Worm (Caenorhabditis elegans) whole organism, L2 larva: ENCODE results near the gene srt-59.

ENCODE experiments used
- C34F6.9 ChIP-seq: fragments of 150-350 bp; optimal IDR thresholded peaks from 2 replicates; lab custom pipeline; 2014; ENCODE audit warnings: missing biosample characterization, missing genetic modification characterization
- F13H6.1 ChIP-seq: sonication (generic microtip); optimal IDR thresholded peaks from 2 replicates; lab custom pipeline; 2016; ENCODE audit warnings: missing genetic modification characterization, missing compliant biosample characterization
- Y55F3AM.14 ChIP-seq: fragments of 200-800 bp; sonication (Bioruptor generic); optimal IDR thresholded peaks from 2 replicates; lab custom pipeline; 2018; ENCODE audit warnings: mild to moderate bottlenecking, missing genetic modification characterization, missing compliant biosample characterization
- alr-1 ChIP-seq: fragments of 150-350 bp; optimal IDR thresholded peaks from 2 replicates; lab custom pipeline; 2014; ENCODE audit warnings: missing biosample characterization, missing genetic modification characterization
- blmp-1 ChIP-seq: sonication (generic microtip); optimal IDR thresholded peaks from 2 replicates; lab custom pipeline; 2017; ENCODE audit warnings: missing genetic modification characterization, mild to moderate bottlenecking, missing compliant biosample characterization, antibody characterized with exemption, moderate library complexity; ENCODE audit not compliant: insufficient read depth
- ceh-16 ChIP-seq: fragments of 150-350 bp; optimal IDR thresholded peaks from 2 replicates; lab custom pipeline; 2014; ENCODE audit warnings: missing biosample characterization, missing genetic modification characterization
- crh-2 ChIP-seq: sonication (generic microtip); optimal IDR thresholded peaks from 2 replicates; lab custom pipeline; 2017; ENCODE audit warnings: missing biosample characterization, missing genetic modification characterization
- egl-27 ChIP-seq: sonication (generic microtip); optimal IDR thresholded peaks from 3 replicates; lab custom pipeline; 2017; ENCODE audit warnings: missing biosample characterization, missing genetic modification reagents, missing genetic modification characterization
- elt-1 ChIP-seq: fragments of 150-350 bp; optimal IDR thresholded peaks from 2 replicates; lab custom pipeline; 2014; ENCODE audit warnings: missing biosample characterization, missing genetic modification characterization
- elt-3 ChIP-seq: sonication (generic microtip); optimal IDR thresholded peaks from 2 replicates; lab custom pipeline; 2017; ENCODE audit warnings: missing biosample characterization, missing genetic modification characterization
- fos-1 ChIP-seq: fragments of 150-350 bp; optimal IDR thresholded peaks from 2 replicates; lab custom pipeline; 2014; ENCODE audit warnings: missing biosample characterization, missing genetic modification characterization
- lin-11 ChIP-seq: fragments of 150-350 bp; sonication (generic microtip); optimal IDR thresholded peaks from 2 replicates; lab custom pipeline; 2014; ENCODE audit warnings: missing biosample characterization, missing genetic modification characterization, inconsistent platforms, mixed read lengths
- lin-13 ChIP-seq: fragments of 150-350 bp; optimal IDR thresholded peaks from 2 replicates; lab custom pipeline; 2014; ENCODE audit warnings: missing biosample characterization, missing genetic modification reagents, missing genetic modification characterization
- lin-39 ChIP-seq: fragments of 150-350 bp; optimal IDR thresholded peaks from 2 replicates; lab custom pipeline; 2014; ENCODE audit warnings: missing biosample characterization, missing genetic modification reagents, missing genetic modification characterization
- lsy-2 ChIP-seq, 2 experiments: fragments of 150-350 bp in 1 of 2; sonication (generic microtip) in 1 of 2; optimal IDR thresholded peaks; 2 replicates each; lab custom pipeline; 2014 to 2017; ENCODE audit warnings: missing biosample characterization in 2 of 2, missing genetic modification characterization in 2 of 2
- mbf-1 ChIP-seq: sonication (generic microtip); optimal IDR thresholded peaks from 2 replicates; lab custom pipeline; 2017; ENCODE audit warnings: missing biosample characterization, missing genetic modification characterization
- nhr-11 ChIP-seq: fragments of 150-350 bp; optimal IDR thresholded peaks from 2 replicates; lab custom pipeline; 2014; ENCODE audit warnings: missing biosample characterization, missing genetic modification characterization
- nhr-12 ChIP-seq: fragments of 150-350 bp; optimal IDR thresholded peaks from 2 replicates; lab custom pipeline; 2014; ENCODE audit warnings: missing biosample characterization, missing genetic modification characterization
- nhr-129 ChIP-seq: fragments of 150-350 bp; optimal IDR thresholded peaks from 2 replicates; lab custom pipeline; 2014; ENCODE audit warnings: missing biosample characterization, missing genetic modification characterization
- nhr-21 ChIP-seq: fragments of 150-350 bp; optimal IDR thresholded peaks from 2 replicates; lab custom pipeline; 2014; ENCODE audit warnings: missing biosample characterization, missing genetic modification characterization
- nhr-23 ChIP-seq: fragments of 150-350 bp; optimal IDR thresholded peaks from 2 replicates; lab custom pipeline; 2014; ENCODE audit warnings: missing biosample characterization, missing genetic modification reagents, missing genetic modification characterization
- nhr-25 ChIP-seq: fragments of 150-350 bp; sonication (generic microtip); optimal IDR thresholded peaks from 3 replicates; lab custom pipeline; 2014; ENCODE audit warnings: missing biosample characterization, missing genetic modification characterization
- nhr-6 ChIP-seq: fragments of 150-350 bp; optimal IDR thresholded peaks from 2 replicates; lab custom pipeline; 2014; ENCODE audit warnings: missing biosample characterization, missing genetic modification characterization
- nhr-77 ChIP-seq: fragments of 150-350 bp; optimal IDR thresholded peaks from 2 replicates; lab custom pipeline; 2014; ENCODE audit warnings: missing biosample characterization, missing genetic modification characterization
- sem-4 ChIP-seq: fragments of 150-350 bp; optimal IDR thresholded peaks from 2 replicates; lab custom pipeline; 2014; ENCODE audit warnings: missing biosample characterization, missing genetic modification reagents, missing genetic modification characterization
- skn-1 ChIP-seq: sonication (generic microtip); optimal IDR thresholded peaks from 2 replicates; lab custom pipeline; 2017; ENCODE audit warnings: missing biosample characterization, missing genetic modification characterization
- sma-3 ChIP-seq: sonication (generic microtip); optimal IDR thresholded peaks from 2 replicates; lab custom pipeline; 2016; ENCODE audit warnings: missing genetic modification reagents, missing genetic modification characterization, missing compliant biosample characterization
- snpc-4 ChIP-seq: fragments of 150-350 bp; optimal IDR thresholded peaks from 2 replicates; lab custom pipeline; 2014; ENCODE audit warnings: missing biosample characterization, missing genetic modification characterization
- unc-39 ChIP-seq: fragments of 150-350 bp; optimal IDR thresholded peaks from 2 replicates; lab custom pipeline; 2014; ENCODE audit warnings: missing biosample characterization, missing genetic modification characterization
- unc-55 ChIP-seq: fragments of 150-350 bp; sonication (generic microtip); optimal IDR thresholded peaks from 3 replicates; lab custom pipeline; 2014; ENCODE audit warnings: missing biosample characterization, missing genetic modification reagents, missing genetic modification characterization
- unc-62 ChIP-seq: fragments of 150-350 bp; optimal IDR thresholded peaks from 2 replicates; lab custom pipeline; 2014; ENCODE audit warnings: missing biosample characterization, missing genetic modification reagents, missing genetic modification characterization
- zag-1 ChIP-seq: fragments of 150-350 bp; optimal IDR thresholded peaks from 2 replicates; lab custom pipeline; 2014; ENCODE audit warnings: missing biosample characterization, missing genetic modification characterization
- ztf-1 ChIP-seq: fragments of 200-800 bp; sonication (Bioruptor generic); conservative IDR thresholded peaks from 2 replicates; pipeline ENCODE4 v1.3.6; 2022; ENCODE audit warnings: missing genetic modification characterization, missing compliant biosample characterization
- ztf-11 ChIP-seq: sonication (generic microtip); optimal IDR thresholded peaks from 2 replicates; lab custom pipeline; 2017; ENCODE audit warnings: missing biosample characterization, missing genetic modification characterization

The srt-59 gene

DNA sequence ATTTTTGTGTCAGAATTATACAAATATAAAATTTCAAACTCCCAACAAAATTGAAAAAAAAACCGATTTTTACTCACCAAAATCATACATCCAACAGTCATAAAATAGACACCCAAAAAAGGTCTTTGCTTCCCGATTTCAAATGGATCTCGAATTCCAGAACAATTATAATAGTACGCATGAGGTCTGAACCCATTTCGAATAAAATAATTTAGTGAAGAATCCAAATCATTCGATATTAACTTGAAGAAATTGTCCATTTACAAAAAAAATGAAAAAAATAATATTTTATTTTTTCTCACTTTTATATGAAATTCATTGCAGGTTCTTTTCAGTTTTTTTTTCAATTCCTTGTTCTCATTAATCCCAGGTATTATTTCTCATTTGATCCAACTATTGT is at the start of gene srt-59:
Gene srt-59 (minus strand): TSS at position 101 of the 400 bp plus-strand sequence.
- TF ChIP-seq ztf-11 (tag; lab: Kevin White, UChicago) (no peak), elt-3 (tag; lab: Kevin White, UChicago) (no peak)

- TF ChIP-seq nhr-77 (tag; lab: Kevin White, UChicago) (no peak), mbf-1 (tag; lab: Kevin White, UChicago) (no peak), F13H6.1 (tag; lab: Kevin White, UChicago) (no peak)
These were observed 47.9 kb upstream of the srt-59 start, which contains the start of gene K11H12.9 for ce11 chrIV:649365-649764. K11H12.9 (plus strand) TSS chrIV:649665.

DNA sequence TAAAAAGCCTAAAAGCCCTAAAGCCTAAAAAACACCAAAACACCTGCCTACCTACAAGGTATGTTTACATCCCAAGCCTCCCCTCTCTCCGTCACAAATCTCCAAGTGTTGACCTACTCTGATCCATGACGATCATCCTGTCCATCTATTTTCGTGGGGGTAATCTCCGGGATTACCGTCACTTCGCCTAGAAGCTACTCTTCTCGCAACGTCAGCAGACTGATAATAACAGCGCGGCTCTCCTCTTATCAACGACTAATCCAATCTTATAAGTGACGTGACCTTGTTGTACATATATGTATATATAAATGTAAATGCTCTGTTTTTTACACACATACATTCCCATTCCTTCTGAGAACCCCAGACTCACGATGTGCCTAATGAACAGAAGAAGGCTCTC is 46.9 kb upstream of the srt-59 start:
- TF ChIP-seq crh-2 (tag; lab: Kevin White, UChicago) (no peak), F13H6.1 (tag; lab: Kevin White, UChicago) (no peak), zag-1 (tag; lab: Kevin White, UChicago) (no peak), lin-13 (GFP tag; lab: Kevin White, UChicago) (no peak), ztf-1 (GFP tag; lab: Robert Waterston, UW) (no peak), unc-55 (GFP tag; lab: Kevin White, UChicago) (no peak), nhr-23 (tag; lab: Kevin White, UChicago) (no peak), nhr-129 (tag; lab: Kevin White, UChicago) (no peak), sem-4 (tag; lab: Kevin White, UChicago) (no peak), egl-27 (tag; lab: Kevin White, UChicago) (no peak), elt-1 (tag; lab: Kevin White, UChicago) (no peak), nhr-77 (tag; lab: Kevin White, UChicago) (no peak), nhr-11 (tag; lab: Kevin White, UChicago) (no peak), snpc-4 (tag; lab: Kevin White, UChicago) (no peak), sma-3 (no peak), unc-62 (GFP tag; lab: Kevin White, UChicago) (no peak)

ce11 chrIV:643481-643880 is 42.0 kb upstream of the srt-59 start:
- TF ChIP-seq nhr-21 (tag; lab: Kevin White, UChicago) (no peak), ceh-16 (no peak), blmp-1 (tag; lab: Kevin White, UChicago) (no peak), lin-11 (tag; lab: Kevin White, UChicago) (no peak), C34F6.9 (no peak), nhr-12 (tag; lab: Kevin White, UChicago) (no peak), lin-39 (tag; lab: Kevin White, UChicago) (no peak)

DNA sequence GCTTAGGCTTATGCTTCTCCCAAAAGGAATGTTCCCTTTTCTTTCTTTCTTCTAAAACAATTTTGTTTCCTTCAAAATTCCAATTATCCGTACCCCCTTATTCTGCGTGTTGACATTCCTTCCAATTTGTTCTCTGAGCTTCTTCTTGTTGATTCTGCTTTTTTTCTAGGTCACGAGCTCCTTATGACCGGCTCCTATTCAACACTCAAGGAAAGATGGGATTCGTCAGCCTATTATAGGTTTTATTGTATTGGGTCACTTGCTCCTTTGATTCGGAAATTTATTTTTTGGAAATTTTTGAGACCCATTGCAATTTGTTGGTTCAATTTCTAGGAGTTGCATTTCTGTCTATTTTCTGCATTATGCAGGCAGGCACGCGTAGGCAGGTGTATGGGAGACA is 37.7 kb upstream of the srt-59 start:
- TF ChIP-seq fos-1 (tag; lab: Kevin White, UChicago), result no peak
- no peak for TF ChIP-seq blmp-1 (tag; lab: Kevin White, UChicago)
- TF ChIP-seq Y55F3AM.14, result no peak
- TF ChIP-seq nhr-6 (tag; lab: Kevin White, UChicago), result no peak
- no peak for TF ChIP-seq nhr-25 (tag; lab: Kevin White, UChicago)
- TF ChIP-seq alr-1 (tag; lab: Kevin White, UChicago), result no peak
- no peak for TF ChIP-seq nhr-129 (tag; lab: Kevin White, UChicago)
- no peak for TF ChIP-seq nhr-12 (tag; lab: Kevin White, UChicago)
- no peak for TF ChIP-seq elt-3 (tag; lab: Kevin White, UChicago)
- no peak for TF ChIP-seq lsy-2 (tag; optimal IDR thresholded peaks at IDR 0.05; lab: Kevin White, UChicago)
- no peak for TF ChIP-seq unc-55 (GFP tag; lab: Kevin White, UChicago)
- no peak for TF ChIP-seq unc-62 (GFP tag; lab: Kevin White, UChicago)
- TF ChIP-seq unc-39 (tag; lab: Kevin White, UChicago), result no peak
- TF ChIP-seq crh-2 (tag; lab: Kevin White, UChicago), result no peak
- no peak for TF ChIP-seq snpc-4 (tag; lab: Kevin White, UChicago)
- no peak for TF ChIP-seq skn-1 (tag; lab: Kevin White, UChicago)
- TF ChIP-seq nhr-77 (tag; lab: Kevin White, UChicago), result no peak
- TF ChIP-seq elt-1 (tag; lab: Kevin White, UChicago), result no peak
